Fruit fly (Drosophila melanogaster): ENCODE results near the gene Uch.

Uch gene

DNA sequence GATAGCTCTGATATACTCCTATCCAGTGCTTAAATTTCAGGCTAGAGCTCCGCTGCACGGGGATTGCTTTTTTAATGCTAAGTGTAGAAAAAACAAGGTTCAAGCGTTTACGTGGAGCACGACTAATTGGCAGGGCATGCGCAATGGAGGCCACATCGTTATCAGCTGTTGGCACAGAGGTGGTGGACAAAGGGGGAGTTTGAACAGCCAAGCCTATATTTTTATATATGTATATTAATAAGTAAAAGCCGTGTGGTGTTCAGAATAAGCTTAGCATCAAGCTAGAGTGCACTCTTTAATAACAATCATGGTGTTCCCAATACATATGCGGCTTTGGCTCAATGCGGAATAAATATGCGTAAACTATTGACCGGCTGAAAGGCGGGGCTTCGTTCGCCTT lies 1.5 kb downstream of the Uch start, which contains the start of gene CG15385:
TSS of gene CG15385 (minus strand) at position 94 of the 400 bp plus-strand sequence.
- peak; percentile 11 for TF ChIP-seq MESR4 (GFP tag; optimal IDR thresholded peaks at IDR 0.05)
- peak; percentile 3 for TF ChIP-seq CG18599 (GFP tag; optimal IDR thresholded peaks at IDR 0.05)
- TF ChIP-seq crp (GFP tag; optimal IDR thresholded peaks at IDR 0.05) = peak in 1 of 2 experiments; percentile 68
- TF ChIP-seq row (GFP tag; IDR thresholded peaks at IDR 0.05) = peak; percentile 49; the same call in 2 of the 3 replicates
- TF ChIP-seq grau (tag; optimal IDR thresholded peaks at IDR 0.05) = no peak
- peak; percentile 70 for TF ChIP-seq Med (GFP tag)
- TF ChIP-seq ewg (GFP tag; optimal IDR thresholded peaks at IDR 0.05) = peak; percentile 96
- TF ChIP-seq CG30403 (GFP tag; optimal IDR thresholded peaks at IDR 0.05) = no peak
- no peak for TF ChIP-seq Scr (GFP tag; IDR thresholded peaks at IDR 0.05; ENCODE audit: partially characterized antibody)
- TF ChIP-seq CG14860 (GFP tag; IDR thresholded peaks at IDR 0.05; ENCODE audit: partially characterized antibody) = no peak

dm6 chr2L:2209002-2209401 lies 5.0 kb downstream of the Uch start, which contains the start of gene CG33124:
Gene CG33124, minus strand, starts transcription at chr2L:2209102.
- TF ChIP-seq CG2678 (tag; optimal IDR thresholded peaks at IDR 0.05) = peak; percentile 28
- TF ChIP-seq fd96Cb (tag; optimal IDR thresholded peaks at IDR 0.05) = no peak
- TF ChIP-seq CG13296 (GFP tag; optimal IDR thresholded peaks at IDR 0.05) = peak; percentile 3
- TF ChIP-seq CkIIα-i1 (GFP tag; IDR thresholded peaks at IDR 0.05) = no peak
- TF ChIP-seq peb (GFP tag; IDR thresholded peaks at IDR 0.05) = no peak
- peak; percentile 7 for TF ChIP-seq Med (GFP tag)
- no peak for TF ChIP-seq sr (GFP tag; IDR thresholded peaks at IDR 0.05)

dm6 chr2L:2206066-2206465 lies 7.9 kb downstream of the Uch start, which contains the start of gene CG31668:
Gene CG31668, minus strand, starts transcription at chr2L:2206166.
- peak; percentile 62 for TF ChIP-seq sens (GFP tag)
- no peak for TF ChIP-seq HmgZ (tag; optimal IDR thresholded peaks at IDR 0.05)

dm6 chr2L:2202853-2203717 lies 10.9 kb downstream of the Uch start:
- TF ChIP-seq hkb (optimal IDR thresholded peaks at IDR 0.05) (no peak), hkb (GFP tag; IDR thresholded peaks at IDR 0.05) (0 out of 2 replicates have a peak, but pooled peaks have one; percentile 33), CG17568 (GFP tag; optimal IDR thresholded peaks at IDR 0.05) (no peak), Hr51 (GFP tag; optimal IDR thresholded peaks at IDR 0.05) (no peak), CG7987 (GFP tag; optimal IDR thresholded peaks at IDR 0.05) (peak; percentile 36), Deaf1 (tag; optimal IDR thresholded peaks at IDR 0.05) (peak; percentile 53), Awh (GFP tag; IDR thresholded peaks at IDR 0.05) (0 out of 2 replicates have a peak, but pooled peaks have one; percentile 8), gsb (GFP tag; IDR thresholded peaks at IDR 0.05) (no peak), cwo (GFP tag; optimal IDR thresholded peaks at IDR 0.05) (peak; percentile 8), slbo (GFP tag; IDR thresholded peaks at IDR 0.05) (0 out of 2 replicates have a peak, but pooled peaks have one; percentile 17), Dip3 (GFP tag; optimal IDR thresholded peaks at IDR 0.05) (no peak), Dip2 (GFP tag; IDR thresholded peaks at IDR 0.05) (no peak), psq (GFP tag; optimal IDR thresholded peaks at IDR 0.05) (peak; percentile 28), nmo (GFP tag; optimal IDR thresholded peaks at IDR 0.05) (no peak), kni (GFP tag; optimal IDR thresholded peaks at IDR 0.05) (peak; percentile 84), Abd-B (GFP tag; optimal IDR thresholded peaks at IDR 0.05) (peak; percentile 21), nom (GFP tag; optimal IDR thresholded peaks at IDR 0.05) (peak; percentile 80), kay (GFP tag; optimal IDR thresholded peaks at IDR 0.05) (peak; percentile 39), sr (GFP tag; IDR thresholded peaks at IDR 0.05) (0 out of 3 replicates have a peak, but pooled peaks have one; percentile 25), btn (GFP tag; optimal IDR thresholded peaks at IDR 0.05) (peak; percentile 1), gce (GFP tag; IDR thresholded peaks at IDR 0.05) (peak; percentile 22; the same call in 1 of the 3 replicates), aop (GFP tag; IDR thresholded peaks at IDR 0.05) (no peak; the same call in 1 of the 2 replicates), HLH3B (GFP tag; IDR thresholded peaks at IDR 0.05) (peak; percentile 11; the same call in 1 of the 2 replicates), ttk (GFP tag; IDR thresholded peaks at IDR 0.05) (0 out of 2 replicates have a peak, but pooled peaks have one; percentile 35), Xrp1 (GFP tag; IDR thresholded peaks at IDR 0.05) (0 out of 2 replicates have a peak, but pooled peaks have one; percentile 6), bowl (GFP tag; IDR thresholded peaks at IDR 0.05) (peak; percentile 53; the same call in 1 of the 2 replicates)
